Worm (Caenorhabditis elegans): Measurements from ENCODE around the gene C30A5.10.

Gene C30A5.10

ce11 chrIII:8235358-8235757, 25.7 kb upstream of the C30A5.10 start, which contains the start of gene C02F5.14:
TSS of gene C02F5.14 (minus strand) at chrIII:8235514.
- no peak for TF ChIP-seq lag-1 (GFP tag; IDR thresholded peaks at IDR 0.05)

DNA sequence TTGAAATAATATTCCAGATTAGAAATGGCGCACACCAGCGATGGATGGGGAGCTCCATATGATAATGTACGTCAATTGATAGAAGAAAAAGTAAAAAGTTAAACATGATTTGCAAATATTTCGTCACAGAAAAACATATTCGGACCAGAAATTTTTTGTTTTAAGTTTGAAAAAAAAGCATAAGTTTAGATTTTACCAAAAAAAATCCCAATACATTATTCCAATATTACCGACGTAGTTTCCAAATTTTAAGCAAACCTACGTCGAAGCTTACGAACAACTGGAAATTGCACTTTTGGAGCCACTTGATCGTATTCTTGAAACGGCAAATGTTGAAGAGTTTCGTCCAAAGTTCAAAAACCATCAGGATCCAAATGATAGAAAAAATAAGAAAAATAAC, 23.0 kb upstream of the C30A5.10 start, which contains the start of gene henn-1:
Gene henn-1, plus strand, starts transcription at position 18 of the 400 bp plus-strand sequence.
- TF ChIP-seq ceh-58 (GFP tag; IDR thresholded peaks at IDR 0.05) (no peak), ama-1 (optimal IDR thresholded peaks at IDR 0.05) (peak; percentile 56), ama-1 (GFP tag; optimal IDR thresholded peaks at IDR 0.05) (no peak), nfyb-1 (GFP tag; IDR thresholded peaks at IDR 0.05) (0 out of 2 replicates have a peak, but pooled peaks have one; percentile 47), nfya-2 (GFP tag; IDR thresholded peaks at IDR 0.05) (no peak), cebp-1 (GFP tag; IDR thresholded peaks at IDR 0.05) (peak; percentile 48; the same call in 1 of the 2 replicates), cebp-1 (tag; optimal IDR thresholded peaks at IDR 0.05) (peak; percentile 50)

- TF ChIP-seq lir-1 (GFP tag; conservative IDR thresholded peaks at IDR 0.05): no peak
- TF ChIP-seq ceh-58 (GFP tag; IDR thresholded peaks at IDR 0.05): 0 out of 2 replicates have a peak, but pooled peaks have one; percentile 65
Measured at ce11 chrIII:8229480-8229879, 19.8 kb upstream of the C30A5.10 start.

- no peak for TF ChIP-seq ztf-28 (GFP tag; IDR thresholded peaks at IDR 0.05)
- TF ChIP-seq pbrm-1 (GFP tag; IDR thresholded peaks at IDR 0.05): 0 out of 2 replicates have a peak, but pooled peaks have one; percentile 8
- no peak for TF ChIP-seq tlf-1 (GFP tag; optimal IDR thresholded peaks at IDR 0.05)
Measured at ce11 chrIII:8228916-8229315, 19.2 kb upstream of the C30A5.10 start.

ce11 chrIII:8227511-8227910, 17.8 kb upstream of the C30A5.10 start, which contains the start of gene fbxl-1:
TSS of gene fbxl-1 (plus strand) at chrIII:8227830.
- no peak for TF ChIP-seq snpc-3.4 (tag; optimal IDR thresholded peaks at IDR 0.05)
- TF ChIP-seq Y95B8A.8 (GFP tag; IDR thresholded peaks at IDR 0.05): no peak
- no peak for TF ChIP-seq mxl-1 (tag; optimal IDR thresholded peaks at IDR 0.05)
- no peak for TF ChIP-seq madf-8 (GFP tag; conservative IDR thresholded peaks at IDR 0.05)
- peak; percentile 16; the same call in 1 of the 2 replicates for TF ChIP-seq F33H1.4 (GFP tag; IDR thresholded peaks at IDR 0.05)
- TF ChIP-seq hrde-1 (tag; optimal IDR thresholded peaks at IDR 0.05; ENCODE audit: borderline replicate concordance): no peak
- peak; percentile 47 for TF ChIP-seq nhr-90 (tag; optimal IDR thresholded peaks at IDR 0.05)
- peak; percentile 16 for TF ChIP-seq atf-7 (tag; optimal IDR thresholded peaks at IDR 0.05)
- TF ChIP-seq egl-18 (GFP tag; IDR thresholded peaks at IDR 0.05): no peak
- no peak for TF ChIP-seq sdz-38 (tag; optimal IDR thresholded peaks at IDR 0.05)
- no peak for TF ChIP-seq T26A5.8 (tag; optimal IDR thresholded peaks at IDR 0.05)
- TF ChIP-seq ceh-91 (GFP tag; IDR thresholded peaks at IDR 0.05): 0 out of 2 replicates have a peak, but pooled peaks have one; percentile 30
- TF ChIP-seq egrh-3 (GFP tag; IDR thresholded peaks at IDR 0.05): peak; percentile 35; the same call in 1 of the 2 replicates
- TF ChIP-seq F23B12.7 (tag; optimal IDR thresholded peaks at IDR 0.05; ENCODE audit: insufficient read depth): no peak
- TF ChIP-seq aptf-3 (GFP tag; IDR thresholded peaks at IDR 0.05): no peak
- TF ChIP-seq xnd-1 (tag; optimal IDR thresholded peaks at IDR 0.05): no peak
- peak; percentile 58; the same call in 1 of the 2 replicates for TF ChIP-seq egl-44 (GFP tag; IDR thresholded peaks at IDR 0.05)
- no peak for TF ChIP-seq dpl-1 (GFP tag; optimal IDR thresholded peaks at IDR 0.05)
- no peak; the same call in none of the 2 replicates for TF ChIP-seq B0336.3 (GFP tag; IDR thresholded peaks at IDR 0.05)
- no peak for TF ChIP-seq die-1 (tag; optimal IDR thresholded peaks at IDR 0.05)
- TF ChIP-seq B0261.1 (tag; optimal IDR thresholded peaks at IDR 0.05): no peak
- TF ChIP-seq T07F8.4 (tag; optimal IDR thresholded peaks at IDR 0.05): no peak
- peak; percentile 27; the same call in 1 of the 2 replicates for TF ChIP-seq madf-6 (GFP tag; IDR thresholded peaks at IDR 0.05)
- no peak for TF ChIP-seq F57C9.4 (tag; optimal IDR thresholded peaks at IDR 0.05)
- TF ChIP-seq fkh-3 (tag; optimal IDR thresholded peaks at IDR 0.05): no peak
- no peak for TF ChIP-seq ztf-25 (GFP tag; IDR thresholded peaks at IDR 0.05)
- TF ChIP-seq lsl-1 (GFP tag; optimal IDR thresholded peaks at IDR 0.05): no peak
- TF ChIP-seq K12H6.12 (tag; optimal IDR thresholded peaks at IDR 0.05): peak; percentile 86
- TF ChIP-seq hmg-1.2 (GFP tag; IDR thresholded peaks at IDR 0.05): peak; percentile 79; the same call in 1 of the 2 replicates
- TF ChIP-seq snpc-4 (GFP tag; optimal IDR thresholded peaks at IDR 0.05): no peak
- TF ChIP-seq snpc-4 (tag; optimal IDR thresholded peaks at IDR 0.05): peak; percentile 19 to 56 (median 26)

Measured in whole organism, young adult.